Fruit fly (Drosophila melanogaster) Kc167 (cell line): ENCODE results near the gene cav.
A peak's percentile ranks its signal among the peaks of the same experiment; 100 is the strongest.

ENCODE experiments used
- Myc ChIP-seq: fragments of >200 bp; optimal IDR thresholded peaks from 2 replicates; lab custom pipeline; 2017; ENCODE audit warnings: missing external identifiers
- Sin3A ChIP-seq: fragments of >200 bp; optimal IDR thresholded peaks from 2 replicates; lab custom pipeline; 2018; ENCODE audit warnings: missing external identifiers
- h ChIP-seq: fragments of >200 bp; optimal IDR thresholded peaks from 3 replicates; lab custom pipeline; 2018; ENCODE audit warnings: missing external identifiers
- insv ChIP-seq: fragments of >200 bp; optimal IDR thresholded peaks from 3 replicates; lab custom pipeline; 2018; ENCODE audit warnings: missing external identifiers
- psq ChIP-seq: fragments of >200 bp; optimal IDR thresholded peaks from 2 replicates; lab custom pipeline; 2017; ENCODE audit warnings: missing external identifiers
- ttk ChIP-seq: sonication (Bioruptor generic); optimal IDR thresholded peaks from 2 replicates; lab custom pipeline; 2017; ENCODE audit warnings: missing external identifiers

Gene cav

DNA sequence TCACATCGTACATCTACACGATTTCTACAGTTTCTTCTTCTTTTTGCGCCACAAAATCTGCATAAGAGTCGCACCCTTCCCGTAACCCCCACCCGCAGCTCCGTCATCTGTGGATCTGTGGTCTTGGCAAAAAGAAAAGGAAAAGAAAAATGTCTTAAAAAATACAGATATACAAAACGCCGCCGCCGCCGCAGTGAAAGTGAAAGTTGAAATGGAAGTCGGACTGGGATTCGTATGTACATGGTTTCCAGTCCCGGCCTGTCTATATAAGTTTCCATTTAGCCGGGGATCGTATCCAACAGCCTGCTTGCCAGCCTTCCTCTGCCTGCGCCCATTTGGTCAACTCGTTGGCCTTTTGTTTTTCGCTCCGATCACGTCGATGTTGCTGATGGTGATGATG lies 4.9 kb upstream of the cav start:
- TF ChIP-seq h (lab: Kevin White, UChicago) (no peak), psq (no peak), ttk (no peak), Sin3A (no peak), Myc (lab: Kevin White, UChicago) (no peak), insv (lab: Kevin White, UChicago) (no peak)

DNA sequence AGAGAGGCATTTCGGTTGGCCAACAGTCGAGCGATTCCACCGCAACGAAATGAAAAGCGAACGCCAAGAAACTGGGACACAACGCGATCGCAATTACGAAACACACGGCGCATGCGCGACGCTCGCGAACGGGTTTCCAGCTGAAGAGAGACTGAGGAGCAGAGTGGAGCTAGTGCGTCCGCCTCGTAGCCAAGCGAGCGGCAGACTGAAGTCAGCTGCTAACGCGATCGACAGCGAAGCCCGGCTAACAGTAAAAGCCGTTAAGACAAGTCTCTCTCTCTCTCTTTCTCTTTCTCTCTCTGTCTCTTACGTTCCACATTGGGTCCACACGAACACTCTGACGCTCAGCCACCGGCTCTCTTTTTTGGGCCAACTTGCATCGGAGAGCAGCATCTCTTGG lies 2.3 kb upstream of the cav start, which contains the start of gene CG17786:
Gene CG17786 (minus strand): TSS at position 154 of the 400 bp plus-strand sequence.
- no peak for TF ChIP-seq h (lab: Kevin White, UChicago)
- TF ChIP-seq insv (lab: Kevin White, UChicago), result no peak
- no peak for TF ChIP-seq Sin3A
- no peak for TF ChIP-seq ttk
- no peak for TF ChIP-seq psq

DNA sequence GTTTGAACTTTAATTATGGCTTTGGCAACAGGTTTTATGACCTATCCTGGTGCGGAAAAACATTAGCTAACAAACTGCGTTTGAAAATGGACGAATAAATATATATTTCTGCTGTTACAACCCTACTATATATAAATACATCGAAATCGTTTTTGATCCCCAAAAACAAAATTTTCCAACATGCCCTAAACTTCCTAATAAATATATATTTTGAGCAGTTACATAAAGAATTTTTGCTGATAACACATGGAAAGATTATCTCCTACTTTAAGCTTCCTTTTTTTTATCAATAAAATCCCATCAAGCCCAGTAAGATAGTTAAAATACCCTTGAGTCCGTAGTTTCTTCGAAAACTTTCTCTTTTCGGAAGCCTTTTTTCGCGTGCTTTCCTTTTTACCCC lies 1.8 kb upstream of the cav start:
- no peak for TF ChIP-seq h (lab: Kevin White, UChicago)
- no peak for TF ChIP-seq insv (lab: Kevin White, UChicago)
- TF ChIP-seq Sin3A, result no peak
- TF ChIP-seq Myc (lab: Kevin White, UChicago), result no peak

DNA sequence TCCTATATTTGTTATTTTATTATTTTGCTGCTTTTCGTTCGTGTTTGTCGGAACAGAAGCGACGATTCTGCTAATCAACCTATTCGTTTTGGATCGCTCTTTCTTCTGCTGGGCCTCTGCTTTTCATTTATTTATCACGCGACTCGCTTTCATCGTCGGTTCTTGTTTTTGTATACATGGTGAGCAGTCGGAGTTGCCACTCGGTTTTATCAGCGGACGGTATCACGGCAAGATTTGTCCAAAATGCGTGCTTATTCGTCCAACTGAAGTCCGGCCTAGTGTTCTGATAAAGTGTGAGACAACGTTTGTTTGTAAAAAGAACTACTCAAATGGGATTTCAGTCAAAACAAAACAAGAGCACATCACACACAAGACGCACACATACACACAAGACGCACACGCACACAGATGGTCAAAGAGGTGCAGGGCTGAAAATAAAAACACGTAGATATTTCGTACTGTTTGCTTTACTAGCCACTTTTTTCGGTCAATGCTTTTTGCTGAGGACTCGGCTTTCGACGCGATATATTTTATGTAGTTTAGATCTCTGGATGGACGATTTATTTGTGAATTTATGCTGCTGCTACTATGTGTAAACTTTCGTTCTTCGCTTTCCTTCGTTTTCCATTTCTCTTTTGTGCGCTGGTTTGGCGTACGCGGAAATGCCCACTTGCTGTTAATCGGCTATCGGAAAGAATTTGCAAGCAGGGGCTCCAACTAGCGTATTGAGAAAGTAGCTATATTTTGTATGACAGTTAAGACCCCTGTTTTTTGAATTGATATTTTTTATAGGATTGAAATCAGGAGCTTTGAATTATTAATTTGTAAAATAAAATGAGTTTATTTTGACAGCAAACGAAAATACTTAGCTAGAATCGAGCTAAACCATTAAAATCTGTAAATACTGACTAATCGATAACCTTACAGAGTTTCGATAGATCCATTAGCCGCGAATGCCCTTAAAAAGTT lies 715 bp downstream of the cav start, which contains the start of gene twin:
Gene twin (minus strand): TSS at position 632 of the 969 bp plus-strand sequence.
- TF ChIP-seq psq, result peak; percentile 47
- no peak for TF ChIP-seq h (lab: Kevin White, UChicago)

DNA sequence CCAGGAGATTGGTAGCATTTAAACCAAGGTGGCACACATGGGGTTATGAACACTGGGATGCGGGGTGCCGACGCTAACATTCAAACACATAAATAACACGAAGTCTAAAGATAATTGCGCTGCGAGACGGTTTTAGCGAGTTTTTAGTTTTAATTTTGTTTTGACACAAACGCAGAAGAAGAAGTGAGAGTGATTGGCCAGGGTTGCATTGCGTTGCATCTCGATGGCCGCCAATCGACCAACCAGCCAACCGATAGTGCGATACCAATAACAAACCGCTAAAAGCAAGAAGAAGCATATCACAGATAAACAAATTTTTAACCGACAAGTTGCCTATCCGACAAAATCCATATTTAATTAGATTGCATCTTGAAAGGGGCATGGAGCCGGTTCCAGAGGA lies 5.8 kb downstream of the cav start, which contains the start of the genes Spps and CG13609:
Gene Spps (minus strand): TSS at position 191 of the 400 bp plus-strand sequence.
Gene CG13609 (plus strand): TSS at position 280 of the 400 bp plus-strand sequence.
- TF ChIP-seq psq, result no peak
- TF ChIP-seq Myc (lab: Kevin White, UChicago), result no peak
- no peak for TF ChIP-seq ttk

DNA sequence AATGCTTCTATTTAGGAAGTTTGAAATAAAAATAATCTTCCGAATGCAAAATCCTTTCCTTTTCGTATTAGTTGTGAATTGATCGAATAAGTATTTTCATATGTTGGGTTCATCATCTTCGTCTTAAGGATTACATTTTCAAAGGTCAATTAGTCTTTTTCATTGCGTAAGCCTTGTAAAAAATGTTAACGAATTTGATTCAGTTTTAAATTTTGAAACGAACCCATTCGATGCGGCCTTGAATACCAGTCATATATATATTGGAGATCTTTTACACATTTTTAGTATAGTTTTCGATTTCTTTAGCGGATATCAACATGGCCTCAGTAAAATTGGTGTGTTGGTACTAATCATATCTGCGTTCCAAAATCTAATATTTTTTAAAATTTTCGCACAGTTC lies 7.8 kb downstream of the cav start, which contains the start of gene Acp95EF:
Gene Acp95EF (plus strand): TSS at position 301 of the 400 bp plus-strand sequence.
- TF ChIP-seq psq (no peak), ttk (no peak), insv (lab: Kevin White, UChicago) (no peak), Myc (lab: Kevin White, UChicago) (no peak), Sin3A (no peak), h (lab: Kevin White, UChicago) (no peak)

DNA sequence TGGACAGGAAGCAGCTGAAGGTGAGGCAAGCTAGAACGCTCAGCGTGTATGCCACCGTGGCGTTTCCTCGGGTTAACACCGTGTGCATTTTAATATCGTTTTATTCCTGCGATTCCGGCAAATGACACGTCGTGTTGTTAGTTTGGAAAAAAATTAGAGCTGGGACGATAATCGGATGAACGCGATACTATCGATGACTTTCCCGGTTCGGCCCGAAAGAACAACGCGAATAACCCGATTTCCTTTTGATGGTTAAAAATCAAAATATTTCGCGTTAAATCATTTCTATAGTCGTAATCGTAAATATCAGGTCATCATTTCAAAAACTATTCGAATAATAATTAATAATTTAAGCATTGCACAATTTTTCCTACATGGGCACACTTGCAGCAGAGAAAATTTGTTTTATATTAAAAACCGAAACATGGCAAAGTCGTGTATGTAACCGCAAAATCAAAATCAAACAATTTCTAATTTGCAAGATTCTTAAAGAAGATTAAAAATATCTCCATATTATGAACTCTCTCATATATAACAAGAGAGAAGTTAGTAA lies 9.0 kb downstream of the cav start, which contains the start of gene Spase22-23:
Gene Spase22-23 (minus strand): TSS at position 166 of the 553 bp plus-strand sequence.
- TF ChIP-seq ttk (no peak), insv (lab: Kevin White, UChicago) (no peak), psq (no peak), Myc (lab: Kevin White, UChicago) (no peak), Sin3A (no peak), h (lab: Kevin White, UChicago) (no peak)

DNA sequence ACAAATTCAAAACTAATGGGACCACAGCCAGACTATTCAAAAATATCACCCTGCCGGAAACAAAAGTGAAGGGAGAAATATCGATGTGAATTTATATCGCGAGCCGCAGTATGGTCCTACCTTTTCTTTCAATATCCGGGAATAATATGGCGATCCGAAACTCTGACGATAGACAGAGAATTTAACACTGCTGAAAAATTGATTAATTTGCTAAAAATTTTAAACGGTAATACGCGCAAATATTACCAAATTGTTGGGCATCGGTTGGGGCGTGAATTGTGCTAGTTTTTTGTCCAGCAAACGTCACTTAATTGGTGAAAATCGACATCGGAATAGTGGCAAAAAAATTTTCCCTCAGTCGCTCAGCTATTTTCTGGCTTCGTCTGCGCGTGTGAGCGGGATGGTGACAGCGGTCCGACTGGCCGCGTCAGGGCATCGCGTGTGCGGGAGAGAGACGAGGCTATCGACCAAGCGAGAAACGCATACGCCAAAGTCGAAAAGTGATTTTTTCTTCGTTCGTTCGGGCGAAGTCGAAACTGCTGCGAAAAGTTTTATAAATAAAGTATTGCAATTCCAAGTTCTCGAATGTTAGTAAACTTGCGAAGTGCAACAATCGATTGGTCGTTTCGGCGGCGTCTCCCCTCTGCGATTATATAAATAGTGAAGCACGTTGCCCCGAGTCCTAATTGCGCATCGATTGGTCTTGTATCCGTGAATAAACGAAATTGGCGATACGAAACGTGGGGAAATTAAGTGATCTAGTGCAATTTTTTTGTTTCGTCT lies 9.7 kb downstream of the cav start, which contains the start of gene mask:
Gene mask (plus strand): TSS at position 140 of the 783 bp plus-strand sequence.
- no peak for TF ChIP-seq ttk
- no peak for TF ChIP-seq Myc (lab: Kevin White, UChicago)
- no peak for TF ChIP-seq insv (lab: Kevin White, UChicago)
- TF ChIP-seq psq, result no peak
- no peak for TF ChIP-seq Sin3A
- no peak for TF ChIP-seq h (lab: Kevin White, UChicago)

DNA sequence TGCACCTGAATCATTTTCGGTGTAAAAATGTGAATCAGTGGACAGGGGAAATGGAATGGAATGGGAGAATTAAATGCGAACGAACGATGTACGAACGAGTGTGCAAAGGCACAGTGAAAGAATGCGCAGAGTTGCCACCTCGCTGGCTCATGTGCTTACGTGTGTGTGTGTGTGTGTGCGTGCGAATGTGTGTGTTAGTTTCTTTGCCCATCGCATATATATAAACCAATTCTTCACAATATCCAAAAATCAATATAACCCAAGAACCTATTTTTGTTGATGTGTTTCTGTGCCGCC lies 10.3 kb downstream of the cav start:
- no peak for TF ChIP-seq ttk
- no peak for TF ChIP-seq h (lab: Kevin White, UChicago)
- peak; percentile 62 for TF ChIP-seq psq

DNA sequence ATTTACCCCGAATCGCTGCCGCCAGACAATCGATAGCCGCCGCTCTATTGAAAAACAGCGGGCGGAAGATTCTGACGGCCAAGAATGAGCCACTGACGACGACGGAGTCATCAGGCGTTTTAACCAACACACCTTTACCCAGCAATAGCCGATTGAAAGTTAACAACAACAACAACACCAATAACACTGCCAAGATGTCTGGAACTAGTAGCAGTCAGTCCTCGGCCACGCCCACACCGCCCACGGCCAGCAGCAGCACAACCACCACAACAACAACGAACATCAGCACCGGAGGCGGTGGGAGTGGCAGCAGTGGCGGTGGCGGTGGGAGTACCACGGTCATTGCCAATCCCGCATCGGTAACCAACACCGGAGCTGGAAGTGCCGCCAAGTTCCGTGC lies 11.0 kb downstream of the cav start:
- peak; percentile 90 for TF ChIP-seq ttk
- TF ChIP-seq Myc (lab: Kevin White, UChicago), result no peak
- TF ChIP-seq insv (lab: Kevin White, UChicago), result no peak

DNA sequence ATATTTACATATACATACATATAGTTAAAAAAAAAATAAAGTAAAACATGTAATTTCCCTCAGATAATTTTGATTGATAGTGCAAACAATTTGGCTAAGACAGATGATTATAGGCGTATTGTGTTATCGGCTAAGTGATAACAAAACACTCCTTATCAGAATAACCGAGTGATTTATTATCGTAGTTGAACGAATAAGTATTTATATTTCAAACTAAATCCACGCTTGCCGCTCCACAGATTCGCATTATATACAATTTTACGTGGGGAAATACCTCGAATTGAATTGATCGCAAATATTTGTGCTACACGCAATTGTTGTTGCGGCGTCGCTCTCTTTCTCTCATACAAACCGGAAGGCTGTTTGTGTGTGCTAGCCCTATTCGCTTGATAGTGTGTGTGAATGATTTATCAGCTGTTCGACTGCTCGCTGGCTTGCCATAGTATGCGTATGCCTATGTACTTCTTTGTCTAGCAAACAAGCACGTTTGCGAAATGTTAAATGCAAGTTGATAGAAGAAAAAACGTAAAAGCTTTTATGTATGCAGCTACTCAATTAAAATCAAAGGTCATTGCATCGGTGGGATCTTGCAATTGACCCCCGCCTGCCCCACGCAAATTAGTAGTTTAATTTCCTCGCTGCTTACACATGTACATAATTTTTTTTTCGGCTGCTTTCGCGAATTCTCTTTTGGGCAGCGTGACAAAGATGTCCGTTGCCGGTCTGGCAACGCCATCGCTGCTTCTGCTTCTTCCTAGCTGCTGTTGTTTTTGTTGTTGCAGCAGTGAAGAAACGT lies 12.7 kb downstream of the cav start:
- TF ChIP-seq Myc (lab: Kevin White, UChicago) (no peak), psq (no peak), h (lab: Kevin White, UChicago) (no peak), ttk (no peak), Sin3A (no peak), insv (lab: Kevin White, UChicago) (no peak)

DNA sequence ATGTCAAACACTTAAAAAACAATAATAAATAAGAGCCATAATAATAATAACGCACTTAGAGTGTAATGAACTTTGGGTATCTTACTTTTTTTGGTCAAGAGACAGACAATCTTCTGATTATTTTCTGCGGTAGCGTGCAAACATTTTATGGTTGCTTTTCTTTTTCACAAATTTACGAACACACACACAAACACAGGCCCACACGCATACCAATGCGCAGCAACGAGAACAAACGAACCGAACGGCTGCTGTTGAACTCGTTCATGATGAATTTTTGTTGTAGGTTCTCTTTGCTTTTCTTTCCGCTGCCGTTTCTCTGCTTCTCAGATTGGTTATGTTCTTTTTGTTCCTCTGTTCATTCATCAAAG lies 13.2 kb downstream of the cav start:
- TF ChIP-seq Sin3A, result no peak
- TF ChIP-seq insv (lab: Kevin White, UChicago), result no peak
- TF ChIP-seq Myc (lab: Kevin White, UChicago), result no peak
- TF ChIP-seq psq, result peak; percentile 53
